Fruit fly (Drosophila melanogaster) whole organism, prepupa: ENCODE data around the gene Nse1.

ENCODE experiments used
- CG11902 ChIP-seq: fragments of 200-800 bp; sonication (Bioruptor generic); optimal IDR thresholded peaks from 3 replicates; lab custom pipeline; 2016; ENCODE audit warnings: missing biosample characterization, missing genetic modification characterization
- CG6792 ChIP-seq: fragments of 200-800 bp; sonication (Bioruptor generic); optimal IDR thresholded peaks from 3 replicates; lab custom pipeline; 2016; ENCODE audit warnings: missing biosample characterization, missing genetic modification characterization
- Lpt ChIP-seq: fragments of 200-800 bp; sonication (Bioruptor generic); optimal IDR thresholded peaks from 3 replicates; lab custom pipeline; 2016; ENCODE audit warnings: missing biosample characterization, missing genetic modification characterization
- Sox102F ChIP-seq: fragments of 200-800 bp; sonication (Bioruptor generic); optimal IDR thresholded peaks from 2 replicates; lab custom pipeline; 2016; ENCODE audit warnings: missing biosample characterization, mild to moderate bottlenecking, missing genetic modification characterization

DNA sequence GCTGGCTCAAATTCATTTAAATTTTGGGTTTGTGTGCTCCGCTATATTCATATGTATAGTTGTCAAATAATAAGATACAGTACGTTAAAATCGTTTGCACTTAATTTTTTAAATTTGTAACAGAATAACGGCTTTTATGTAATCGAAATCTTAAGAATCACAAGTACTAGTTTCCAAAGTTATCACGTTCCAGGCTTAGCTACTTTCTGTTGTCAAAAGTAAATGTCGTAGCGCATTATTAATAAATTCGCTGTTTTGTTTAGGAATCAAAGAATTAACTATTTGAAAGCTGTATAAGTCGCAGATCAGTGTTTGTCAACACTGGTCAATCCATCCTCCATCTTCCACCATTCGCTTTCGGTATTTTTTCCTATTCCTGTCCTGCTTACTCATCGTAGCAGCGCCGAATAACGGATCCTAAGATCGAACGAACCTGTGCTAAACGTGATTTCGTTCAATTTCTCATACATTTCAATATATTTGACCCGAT lies 13.8 kb downstream of the Nse1 start, which contains the start of the genes CG13771, CG34310 and cup:
- TF ChIP-seq CG11902 (GFP tag; lab: Kevin White, UChicago) (no peak), Lpt (GFP tag; lab: Kevin White, UChicago) (no peak), Sox102F (GFP tag; lab: Kevin White, UChicago) (no peak), CG6792 (GFP tag; lab: Kevin White, UChicago) (no peak)
